Fruit fly (Drosophila melanogaster) whole organism, embryonic: ENCODE results near the gene Nsun5.

Experiments
- CG10321 ChIP-seq: fragments of 200-800 bp; sonication (Bioruptor generic); IDR thresholded peaks from 2 replicates; pipeline ENCODE4 v1.3.6; 2022; ENCODE audit warnings: missing biosample characterization, missing genetic modification characterization
- CG12659 ChIP-seq: fragments of 200-800 bp; sonication (Bioruptor generic); optimal IDR thresholded peaks from 3 replicates; lab custom pipeline; 2017; ENCODE audit warnings: mild to moderate bottlenecking, missing biosample characterization, missing genetic modification reagents, missing genetic modification characterization
- CG12942 ChIP-seq: fragments of 200-800 bp; sonication (Bioruptor generic); optimal IDR thresholded peaks from 3 replicates; lab custom pipeline; 2016; ENCODE audit warnings: missing biosample characterization, missing genetic modification characterization
- CG13287 ChIP-seq: fragments of 200-800 bp; sonication (Bioruptor generic); IDR thresholded peaks from 2 replicates; pipeline ENCODE4 v1.3.6; 2022; ENCODE audit warnings: missing biosample characterization, missing genetic modification characterization; ENCODE audit not compliant: partially characterized antibody
- CG14667 ChIP-seq: fragments of 200-800 bp; sonication (Bioruptor generic); IDR thresholded peaks from 2 replicates; pipeline ENCODE4 v1.3.6; 2022; ENCODE audit warnings: missing biosample characterization, missing genetic modification characterization
- CG14965 ChIP-seq: fragments of 200-800 bp; sonication (Bioruptor generic); optimal IDR thresholded peaks from 2 replicates; lab custom pipeline; 2016; ENCODE audit warnings: missing biosample characterization, missing genetic modification characterization, borderline replicate concordance
- CG17359 ChIP-seq: fragments of 200-800 bp; sonication (Bioruptor generic); optimal IDR thresholded peaks from 3 replicates; lab custom pipeline; 2018; ENCODE audit warnings: missing biosample characterization, mild to moderate bottlenecking, missing genetic modification characterization, moderate library complexity
- CG17568 ChIP-seq: fragments of 200-800 bp; sonication (Bioruptor generic); optimal IDR thresholded peaks from 2 replicates; lab custom pipeline; 2018; ENCODE audit warnings: missing biosample characterization, mild to moderate bottlenecking, missing genetic modification characterization, moderate library complexity
- CG17802 ChIP-seq: fragments of 200-800 bp; sonication (Bioruptor generic); optimal IDR thresholded peaks from 2 replicates; lab custom pipeline; 2018; ENCODE audit warnings: missing biosample characterization, mild to moderate bottlenecking, missing genetic modification characterization, moderate library complexity
- CG30403 ChIP-seq: fragments of 200-800 bp; sonication (Bioruptor generic); optimal IDR thresholded peaks from 3 replicates; lab custom pipeline; 2016; ENCODE audit warnings: missing biosample characterization, missing genetic modification characterization
- CG3726 ChIP-seq: fragments of 200-800 bp; sonication (Bioruptor generic); IDR thresholded peaks from 3 replicates; pipeline ENCODE4, ENCODE4 v1.3.6; 2022; ENCODE audit warnings: missing biosample characterization, missing genetic modification characterization
- CG7271 ChIP-seq: fragments of 200-800 bp; sonication (Bioruptor generic); optimal IDR thresholded peaks from 2 replicates; lab custom pipeline; 2018; ENCODE audit warnings: missing biosample characterization, mild to moderate bottlenecking, missing genetic modification characterization, moderate library complexity
- CG7987 ChIP-seq: fragments of 200-800 bp; sonication (Bioruptor generic); optimal IDR thresholded peaks from 2 replicates; lab custom pipeline; 2018; ENCODE audit warnings: missing biosample characterization, mild to moderate bottlenecking, missing genetic modification characterization, moderate library complexity
- CG8290 ChIP-seq, 3 experiments: fragments of 200-800 bp; sonication (Bioruptor generic); optimal IDR thresholded peaks; 2 replicates each; lab custom pipeline; 2016 to 2019; ENCODE audit warnings: missing biosample characterization in 3 of 3, missing genetic modification characterization in 3 of 3, mild to moderate bottlenecking in 2 of 3, moderate library complexity in 1 of 3
- CG8388 ChIP-seq: fragments of 200-800 bp; sonication (Bioruptor generic); optimal IDR thresholded peaks from 2 replicates; lab custom pipeline; 2019; ENCODE audit warnings: missing biosample characterization, mild to moderate bottlenecking, missing genetic modification characterization, moderate library complexity
- CG8924 ChIP-seq: fragments of 200-800 bp; optimal IDR thresholded peaks from 3 replicates; lab custom pipeline; 2019; ENCODE audit warnings: missing biosample characterization, mild to moderate bottlenecking, missing genetic modification characterization, moderate library complexity
- CoRest ChIP-seq: fragments of 200-800 bp; sonication (Bioruptor generic); optimal IDR thresholded peaks from 3 replicates; lab custom pipeline; 2018; ENCODE audit warnings: missing biosample characterization, mild to moderate bottlenecking, missing genetic modification characterization, moderate library complexity
- D19B ChIP-seq: fragments of 200-800 bp; sonication (Bioruptor generic); optimal IDR thresholded peaks from 2 replicates; lab custom pipeline; 2017; ENCODE audit warnings: missing biosample characterization, mild to moderate bottlenecking, missing genetic modification characterization
- Dfd ChIP-seq, 2 experiments: fragments of >200 bp; optimal IDR thresholded peaks; 2 replicates each; lab custom pipeline; 2017; ENCODE audit warnings: missing biosample characterization in 2 of 2, missing genetic modification characterization in 2 of 2
- Doc2 ChIP-seq: fragments of 200-800 bp; sonication (Bioruptor generic); IDR thresholded peaks from 2 replicates; pipeline ENCODE4 v1.3.6; 2022; ENCODE audit warnings: missing biosample characterization, missing genetic modification characterization
- Dref ChIP-seq: fragments of 200-800 bp; sonication (Bioruptor generic); IDR thresholded peaks from 2 replicates; pipeline ENCODE4 v1.3.6; 2022; ENCODE audit warnings: missing biosample characterization, missing genetic modification characterization
- HLH3B ChIP-seq: fragments of 200-800 bp; sonication (Bioruptor generic); IDR thresholded peaks from 2 replicates; pipeline ENCODE4 v1.3.6; 2022; ENCODE audit warnings: missing biosample characterization, missing genetic modification characterization
- Hey ChIP-seq: fragments of 200-800 bp; sonication (Bioruptor generic); optimal IDR thresholded peaks from 3 replicates; lab custom pipeline; 2018; ENCODE audit warnings: missing biosample characterization, mild to moderate bottlenecking, missing genetic modification characterization
- HmgD ChIP-seq: fragments of 200-800 bp; sonication (Bioruptor generic); optimal IDR thresholded peaks from 3 replicates; lab custom pipeline; 2016; ENCODE audit warnings: missing biosample characterization, missing genetic modification characterization
- Hr51 ChIP-seq, 2 experiments: fragments of 200-800 bp; sonication (Bioruptor generic); optimal IDR thresholded peaks; 2 replicates in 1 of 2; 3 replicates in 1 of 2; lab custom pipeline; 2016 to 2018; ENCODE audit warnings: missing biosample characterization in 2 of 2, missing genetic modification characterization in 2 of 2, mild to moderate bottlenecking in 1 of 2, moderate library complexity in 1 of 2
- MESR4 ChIP-seq: fragments of 200-800 bp; sonication (Bioruptor generic); optimal IDR thresholded peaks from 2 replicates; lab custom pipeline; 2018; ENCODE audit warnings: missing biosample characterization, mild to moderate bottlenecking, missing genetic modification characterization, moderate library complexity
- NC2β ChIP-seq: fragments of 200-800 bp; sonication (Bioruptor generic); optimal IDR thresholded peaks from 2 replicates; lab custom pipeline; 2016; ENCODE audit warnings: missing biosample characterization, missing genetic modification characterization
- Poxn ChIP-seq: fragments of 200-800 bp; sonication (Bioruptor generic); IDR thresholded peaks from 2 replicates; pipeline ENCODE4 v1.3.6; 2022; ENCODE audit warnings: missing biosample characterization, missing genetic modification characterization
- Taf1 ChIP-seq: fragments of 200-800 bp; sonication (Bioruptor generic); IDR thresholded peaks from 2 replicates; pipeline ENCODE4 v1.3.6; 2022; ENCODE audit warnings: missing biosample characterization, missing genetic modification characterization
- ac ChIP-seq: fragments of 200-800 bp; sonication (Bioruptor generic); optimal IDR thresholded peaks from 3 replicates; lab custom pipeline; 2017; ENCODE audit warnings: missing biosample characterization, mild to moderate bottlenecking, missing genetic modification characterization
- al ChIP-seq: fragments of 200-800 bp; sonication (Bioruptor generic); IDR thresholded peaks from 2 replicates; pipeline ENCODE4 v1.3.6; 2022; ENCODE audit warnings: missing biosample characterization, missing genetic modification characterization
- bab2 ChIP-seq: fragments of 200-800 bp; sonication (Bioruptor generic); optimal IDR thresholded peaks from 2 replicates; lab custom pipeline; 2016; ENCODE audit warnings: missing biosample characterization, missing genetic modification characterization
- dm ChIP-seq: fragments of 200-800 bp; sonication (Bioruptor generic); optimal IDR thresholded peaks from 3 replicates; lab custom pipeline; 2016; ENCODE audit warnings: missing biosample characterization, missing genetic modification characterization
- ewg ChIP-seq: fragments of 200-800 bp; sonication (Bioruptor generic); optimal IDR thresholded peaks from 3 replicates; lab custom pipeline; 2017; ENCODE audit warnings: mild to moderate bottlenecking, missing biosample characterization, missing genetic modification reagents, missing genetic modification characterization
- grn ChIP-seq: fragments of 200-800 bp; sonication (Bioruptor generic); optimal IDR thresholded peaks from 3 replicates; lab custom pipeline; 2017; ENCODE audit warnings: missing biosample characterization, missing genetic modification characterization
- insv ChIP-seq, 2 experiments: fragments of 200-800 bp; sonication (Bioruptor generic); optimal IDR thresholded peaks; 3 replicates each; lab custom pipeline; 2016 to 2018; ENCODE audit warnings: missing biosample characterization in 2 of 2, missing genetic modification characterization in 2 of 2
- inv ChIP-seq: fragments of 200-800 bp; sonication (Bioruptor generic); IDR thresholded peaks from 2 replicates; pipeline ENCODE4 v1.3.6; 2022; ENCODE audit warnings: missing biosample characterization, missing genetic modification characterization; ENCODE audit not compliant: partially characterized antibody
- lab ChIP-seq: fragments of 200-800 bp; sonication (Bioruptor generic); optimal IDR thresholded peaks from 3 replicates; lab custom pipeline; 2017; ENCODE audit warnings: missing biosample characterization, missing genetic modification characterization, mild to moderate bottlenecking, moderate library complexity, missing genetic modification reagents
- mam ChIP-seq: fragments of 200-800 bp; sonication (Bioruptor generic); optimal IDR thresholded peaks from 3 replicates; lab custom pipeline; 2016; ENCODE audit warnings: missing biosample characterization, missing genetic modification characterization
- mirr ChIP-seq: fragments of 200-800 bp; sonication (Bioruptor generic); optimal IDR thresholded peaks from 3 replicates; lab custom pipeline; 2018; ENCODE audit warnings: missing biosample characterization, mild to moderate bottlenecking, missing genetic modification characterization
- sd ChIP-seq: fragments of 200-800 bp; sonication (Bioruptor generic); optimal IDR thresholded peaks from 3 replicates; lab custom pipeline; 2018; ENCODE audit warnings: missing biosample characterization, mild to moderate bottlenecking, missing genetic modification characterization, moderate library complexity
- shn ChIP-seq: fragments of 200-800 bp; sonication (Bioruptor generic); optimal IDR thresholded peaks from 3 replicates; lab custom pipeline; 2016; ENCODE audit warnings: missing biosample characterization, missing genetic modification characterization
- sisA ChIP-seq: fragments of 200-800 bp; sonication (Bioruptor generic); IDR thresholded peaks from 2 replicates; pipeline ENCODE4 v1.3.6; 2022; ENCODE audit warnings: missing biosample characterization, missing genetic modification characterization
- stwl ChIP-seq: fragments of 200-800 bp; sonication (Bioruptor generic); optimal IDR thresholded peaks from 3 replicates; lab custom pipeline; 2018; ENCODE audit warnings: missing biosample characterization, mild to moderate bottlenecking, missing genetic modification characterization, moderate library complexity
- tna ChIP-seq: fragments of 200-800 bp; sonication (Bioruptor generic); IDR thresholded peaks from 2 replicates; pipeline ENCODE4 v1.3.6; 2022; ENCODE audit warnings: missing biosample characterization, missing genetic modification characterization; ENCODE audit not compliant: partially characterized antibody
- unc-4 ChIP-seq: fragments of 200-800 bp; sonication (Bioruptor generic); IDR thresholded peaks from 2 replicates; pipeline ENCODE4 v1.3.6; 2022; ENCODE audit warnings: missing biosample characterization, missing genetic modification characterization; ENCODE audit not compliant: partially characterized antibody
- wdn ChIP-seq: fragments of 200-800 bp; sonication (Bioruptor generic); IDR thresholded peaks from 2 replicates; pipeline ENCODE4 v1.3.6; 2022; ENCODE audit warnings: missing biosample characterization, missing genetic modification characterization
- wor ChIP-seq: fragments of 200-800 bp; sonication (Bioruptor generic); IDR thresholded peaks from 2 replicates; pipeline ENCODE4 v1.3.6; 2022; ENCODE audit warnings: missing biosample characterization, missing genetic modification characterization

Gene Nsun5

dm6 chr3R:19147511-19148239 lies 14.4 kb downstream of the Nsun5 start, which contains the start of gene Ppcs (continued):
- TF ChIP-seq CG17568 (GFP tag; lab: Kevin White, UChicago), result no peak
- TF ChIP-seq sisA (GFP tag; lab: Robert Waterston, UW), result peak; percentile 13; the same call in 1 of the 2 replicates
- TF ChIP-seq tna, result no peak
- no peak for TF ChIP-seq Doc2 (GFP tag; lab: Robert Waterston, UW)
- TF ChIP-seq CG7271 (tag; lab: Kevin White, UChicago), result no peak
- TF ChIP-seq al, result 0 out of 2 replicates have a peak, but pooled peaks have one; percentile 35
- peak; percentile 86 for TF ChIP-seq Hey (tag; lab: Kevin White, UChicago)
- peak; percentile 61 for TF ChIP-seq MESR4 (GFP tag; lab: Kevin White, UChicago)
- peak; percentile 54 for TF ChIP-seq unc-4 (GFP tag; lab: Robert Waterston, UW)
- TF ChIP-seq CG14965 (GFP tag; lab: Kevin White, UChicago), result no peak
- TF ChIP-seq CoRest (tag; lab: Kevin White, UChicago), result peak; percentile 65
- no peak; the same call in 1 of the 2 replicates for TF ChIP-seq inv
- TF ChIP-seq stwl (tag; lab: Kevin White, UChicago), result peak; percentile 62
- TF ChIP-seq ac (GFP tag; lab: Kevin White, UChicago), result no peak
- peak; percentile 32 for TF ChIP-seq CG17359 (tag; lab: Kevin White, UChicago)
- peak; percentile 70 for TF ChIP-seq shn
- TF ChIP-seq CG10321 (GFP tag; lab: Robert Waterston, UW), result no peak
- peak; percentile 75 for TF ChIP-seq CG30403 (GFP tag; lab: Kevin White, UChicago)
- no peak for TF ChIP-seq Taf1 (GFP tag; lab: Robert Waterston, UW)
- TF ChIP-seq lab, result peak; percentile 69
- no peak for TF ChIP-seq Dref (GFP tag; lab: Robert Waterston, UW)
- peak; percentile 75 for TF ChIP-seq dm
- peak; percentile 51 for TF ChIP-seq sd
- peak; percentile 50 for TF ChIP-seq NC2β (GFP tag; lab: Kevin White, UChicago)
- peak; percentile 73 for TF ChIP-seq HmgD (GFP tag; lab: Kevin White, UChicago)
- TF ChIP-seq CG7987 (GFP tag; lab: Kevin White, UChicago), result peak; percentile 13
- TF ChIP-seq D19B (GFP tag; lab: Kevin White, UChicago), result peak; percentile 35
- no peak for TF ChIP-seq CG3726 (GFP tag; lab: Robert Waterston, UW)
- TF ChIP-seq grn (GFP tag; lab: Kevin White, UChicago), result no peak
- peak; percentile 88 for TF ChIP-seq CG12659 (GFP tag; lab: Kevin White, UChicago)
- no peak for TF ChIP-seq wdn (GFP tag; lab: Robert Waterston, UW)
- peak; percentile 64 for TF ChIP-seq mam
- TF ChIP-seq Poxn (GFP tag; lab: Robert Waterston, UW), result no peak
- TF ChIP-seq ewg (GFP tag; lab: Kevin White, UChicago), result peak; percentile 84
- TF ChIP-seq Hr51 (GFP tag; optimal IDR thresholded peaks at IDR 0.05; lab: Kevin White, UChicago), result peak; percentile 51 to 66
- peak; percentile 19 for TF ChIP-seq CG8388
- peak; percentile 36 for TF ChIP-seq CG17802
- TF ChIP-seq CG8924 (tag; lab: Kevin White, UChicago), result peak; percentile 33
- no peak for TF ChIP-seq CG14667 (GFP tag; lab: Robert Waterston, UW)
- no peak; the same call in 1 of the 2 replicates for TF ChIP-seq HLH3B (GFP tag; lab: Robert Waterston, UW)
- TF ChIP-seq mirr (GFP tag; lab: Kevin White, UChicago), result peak; percentile 13
- peak; percentile 32 for TF ChIP-seq CG8290 (GFP tag; optimal IDR thresholded peaks at IDR 0.05; lab: Kevin White, UChicago)
- peak; percentile 28 to 43 for TF ChIP-seq CG8290 (tag; optimal IDR thresholded peaks at IDR 0.05; lab: Kevin White, UChicago)
- TF ChIP-seq insv (GFP tag; optimal IDR thresholded peaks at IDR 0.05; lab: Kevin White, UChicago), result peak in 1 of 2 experiments; percentile 51
- peak; percentile 63 for TF ChIP-seq CG13287 (GFP tag; lab: Robert Waterston, UW)
- no peak for TF ChIP-seq wor (GFP tag; lab: Robert Waterston, UW)
- peak; percentile 49 for TF ChIP-seq CG12942 (GFP tag; lab: Kevin White, UChicago)
- TF ChIP-seq bab2, result peak; percentile 48
- no peak for TF ChIP-seq Dfd (GFP tag; optimal IDR thresholded peaks at IDR 0.05; lab: Kevin White, UChicago)
